Fruit fly (Drosophila melanogaster) Kc167 (cell line): ENCODE measurements around the gene Ptp10D.

Source experiments
- psq ChIP-seq: fragments of >200 bp; optimal IDR thresholded peaks from 2 replicates; lab custom pipeline; 2017; ENCODE audit warnings: missing external identifiers
- ttk ChIP-seq: sonication (Bioruptor generic); optimal IDR thresholded peaks from 2 replicates; lab custom pipeline; 2017; ENCODE audit warnings: missing external identifiers

Gene Ptp10D

dm6 chrX:11723946-11724345, 102.1 kb downstream of the Ptp10D start, which contains the start of gene CG15221:
Gene CG15221, plus strand, starts transcription at chrX:11724246.
- TF ChIP-seq ttk (lab: Kevin White, UChicago) (no peak), psq (lab: Kevin White, UChicago) (no peak)
